Fruit fly (Drosophila melanogaster) whole organism, embryonic: ENCODE measurements around the gene Syx5.

Experiments
- Ada2b ChIP-seq: fragments of 200-800 bp; sonication (Bioruptor generic); IDR thresholded peaks from 2 replicates; pipeline ENCODE4 v1.3.6; 2022; ENCODE audit warnings: missing biosample characterization, missing genetic modification characterization
- B-H1 ChIP-seq: fragments of 200-800 bp; sonication (Bioruptor generic); IDR thresholded peaks from 3 replicates; pipeline ENCODE4 v1.3.6; 2022; ENCODE audit warnings: missing biosample characterization, missing genetic modification characterization
- B-H2 ChIP-seq: fragments of 200-800 bp; sonication (Bioruptor generic); optimal IDR thresholded peaks from 2 replicates; lab custom pipeline; 2018; ENCODE audit warnings: missing biosample characterization, mild to moderate bottlenecking, missing genetic modification characterization
- CG12071 ChIP-seq: fragments of 200-800 bp; sonication (Bioruptor generic); optimal IDR thresholded peaks from 3 replicates; lab custom pipeline; 2018; ENCODE audit warnings: missing biosample characterization, mild to moderate bottlenecking, missing genetic modification characterization
- CG12659 ChIP-seq: fragments of 200-800 bp; sonication (Bioruptor generic); optimal IDR thresholded peaks from 3 replicates; lab custom pipeline; 2017; ENCODE audit warnings: mild to moderate bottlenecking, missing biosample characterization, missing genetic modification reagents, missing genetic modification characterization
- CG12942 ChIP-seq: fragments of 200-800 bp; sonication (Bioruptor generic); optimal IDR thresholded peaks from 3 replicates; lab custom pipeline; 2016; ENCODE audit warnings: missing biosample characterization, missing genetic modification characterization
- CG15696 ChIP-seq: fragments of 200-800 bp; sonication (Bioruptor generic); optimal IDR thresholded peaks from 2 replicates; lab custom pipeline; 2019; ENCODE audit warnings: missing biosample characterization, mild to moderate bottlenecking, missing genetic modification characterization, moderate library complexity
- CG1603 ChIP-seq: fragments of 200-800 bp; sonication (Bioruptor generic); optimal IDR thresholded peaks from 2 replicates; lab custom pipeline; 2019; ENCODE audit warnings: missing biosample characterization, mild to moderate bottlenecking, missing genetic modification characterization, moderate library complexity
- CG17361 ChIP-seq: fragments of 200-800 bp; sonication (Bioruptor generic); IDR thresholded peaks from 3 replicates; pipeline ENCODE4 v1.3.6; 2022; ENCODE audit warnings: missing biosample characterization, missing genetic modification characterization
- CG2116 ChIP-seq: fragments of 200-800 bp; sonication (Bioruptor generic); optimal IDR thresholded peaks from 3 replicates; lab custom pipeline; 2018; ENCODE audit warnings: missing biosample characterization, mild to moderate bottlenecking, missing genetic modification characterization
- CG2120 ChIP-seq: fragments of 200-800 bp; sonication (Bioruptor generic); optimal IDR thresholded peaks from 3 replicates; lab custom pipeline; 2016; ENCODE audit warnings: missing biosample characterization, missing genetic modification characterization
- CG30403 ChIP-seq: fragments of 200-800 bp; sonication (Bioruptor generic); optimal IDR thresholded peaks from 3 replicates; lab custom pipeline; 2016; ENCODE audit warnings: missing biosample characterization, missing genetic modification characterization
- CG42726 ChIP-seq: fragments of 200-800 bp; sonication (Bioruptor generic); IDR thresholded peaks from 2 replicates; pipeline ENCODE4 v1.3.6; 2022; ENCODE audit warnings: missing biosample characterization, missing genetic modification characterization; ENCODE audit not compliant: partially characterized antibody
- CG4854 ChIP-seq: fragments of 200-800 bp; sonication (Bioruptor generic); optimal IDR thresholded peaks from 2 replicates; lab custom pipeline; 2016; ENCODE audit warnings: missing biosample characterization, missing genetic modification characterization, inconsistent platforms
- CG6813 ChIP-seq: fragments of 200-800 bp; sonication (Bioruptor generic); optimal IDR thresholded peaks from 2 replicates; lab custom pipeline; 2017; ENCODE audit warnings: missing biosample characterization, missing genetic modification characterization, mild to moderate bottlenecking, moderate library complexity, missing genetic modification reagents
- CG8290 ChIP-seq, 3 experiments: fragments of 200-800 bp; sonication (Bioruptor generic); optimal IDR thresholded peaks; 2 replicates each; lab custom pipeline; 2016 to 2019; ENCODE audit warnings: missing biosample characterization in 3 of 3, missing genetic modification characterization in 3 of 3, mild to moderate bottlenecking in 2 of 3, moderate library complexity in 1 of 3
- CG9876 ChIP-seq: fragments of 200-800 bp; sonication (Bioruptor generic); optimal IDR thresholded peaks from 2 replicates; lab custom pipeline; 2016; ENCODE audit warnings: missing biosample characterization, missing genetic modification characterization
- Camta ChIP-seq: fragments of 200-800 bp; sonication (Bioruptor generic); optimal IDR thresholded peaks from 2 replicates; lab custom pipeline; 2016; ENCODE audit warnings: missing biosample characterization, missing genetic modification characterization
- CrebB ChIP-seq: fragments of 200-800 bp; sonication (Bioruptor generic); optimal IDR thresholded peaks from 3 replicates; lab custom pipeline; 2018; ENCODE audit warnings: missing biosample characterization, mild to moderate bottlenecking, missing genetic modification characterization
- D19A ChIP-seq: fragments of 200-800 bp; optimal IDR thresholded peaks from 3 replicates; lab custom pipeline; 2019; ENCODE audit warnings: missing biosample characterization, mild to moderate bottlenecking, missing genetic modification characterization, moderate library complexity
- Dip3 ChIP-seq: fragments of 200-800 bp; sonication (Bioruptor generic); optimal IDR thresholded peaks from 3 replicates; lab custom pipeline; 2016; ENCODE audit warnings: missing biosample characterization, missing genetic modification characterization
- Dref ChIP-seq: fragments of 200-800 bp; sonication (Bioruptor generic); IDR thresholded peaks from 2 replicates; pipeline ENCODE4 v1.3.6; 2022; ENCODE audit warnings: missing biosample characterization, missing genetic modification characterization
- Eip74EF ChIP-seq, 2 experiments: fragments of 200-800 bp in 1 of 2; fragments of >200 bp in 1 of 2; sonication (Bioruptor generic) in 1 of 2; optimal IDR thresholded peaks; 2 replicates each; lab custom pipeline; 2017 to 2019; ENCODE audit warnings: missing biosample characterization in 2 of 2, missing genetic modification characterization in 2 of 2, mild to moderate bottlenecking in 1 of 2, moderate library complexity in 1 of 2
- Lim3 ChIP-seq: fragments of 200-800 bp; sonication (Bioruptor generic); IDR thresholded peaks from 2 replicates; pipeline ENCODE4 v1.3.6; 2022; ENCODE audit warnings: missing biosample characterization, missing genetic modification characterization
- Lpt ChIP-seq: fragments of >200 bp; optimal IDR thresholded peaks from 2 replicates; lab custom pipeline; 2018; ENCODE audit warnings: missing biosample characterization, missing genetic modification characterization
- Mrtf ChIP-seq: fragments of 200-800 bp; sonication (Bioruptor generic); IDR thresholded peaks from 3 replicates; pipeline ENCODE4 v1.3.6; 2022; ENCODE audit warnings: missing biosample characterization, missing genetic modification characterization
- Pdp1 ChIP-seq, 2 experiments: fragments of 200-800 bp; sonication (Bioruptor generic); optimal IDR thresholded peaks; 3 replicates each; lab custom pipeline; 2016; ENCODE audit warnings: missing biosample characterization in 2 of 2, missing genetic modification characterization in 2 of 2, mild to moderate bottlenecking in 1 of 2, moderate library complexity in 1 of 2
- TFAM ChIP-seq: fragments of 200-800 bp; sonication (Bioruptor generic); optimal IDR thresholded peaks from 2 replicates; lab custom pipeline; 2017; ENCODE audit warnings: missing biosample characterization, missing genetic modification characterization, inconsistent platforms
- al ChIP-seq: fragments of 200-800 bp; sonication (Bioruptor generic); IDR thresholded peaks from 2 replicates; pipeline ENCODE4 v1.3.6; 2022; ENCODE audit warnings: missing biosample characterization, missing genetic modification characterization
- aop ChIP-seq: fragments of 200-800 bp; sonication (Bioruptor generic); IDR thresholded peaks from 2 replicates; pipeline ENCODE4 v1.3.6; 2022; ENCODE audit warnings: missing biosample characterization, missing genetic modification characterization
- ato ChIP-seq: fragments of 200-800 bp; sonication (Bioruptor generic); IDR thresholded peaks from 2 replicates; pipeline ENCODE4 v1.3.6; 2022; ENCODE audit warnings: missing biosample characterization, missing genetic modification characterization; ENCODE audit not compliant: partially characterized antibody
- btn ChIP-seq: fragments of 200-800 bp; sonication (Bioruptor generic); optimal IDR thresholded peaks from 2 replicates; lab custom pipeline; 2016; ENCODE audit warnings: missing biosample characterization, missing genetic modification characterization
- cato ChIP-seq: fragments of 200-800 bp; sonication (Bioruptor generic); optimal IDR thresholded peaks from 2 replicates; lab custom pipeline; 2016; ENCODE audit warnings: missing biosample characterization, missing genetic modification characterization, borderline replicate concordance
- chn ChIP-seq: fragments of 200-800 bp; sonication (Bioruptor generic); optimal IDR thresholded peaks from 2 replicates; lab custom pipeline; 2016; ENCODE audit warnings: missing biosample characterization, missing genetic modification characterization
- dan ChIP-seq: fragments of 200-800 bp; sonication (Bioruptor generic); IDR thresholded peaks from 2 replicates; pipeline ENCODE4 v1.3.6; 2022; ENCODE audit warnings: missing biosample characterization, missing genetic modification characterization
- grau ChIP-seq: fragments of 200-800 bp; optimal IDR thresholded peaks from 3 replicates; lab custom pipeline; 2019; ENCODE audit warnings: missing biosample characterization, mild to moderate bottlenecking, missing genetic modification characterization, moderate library complexity
- hkb ChIP-seq, 2 experiments: fragments of 200-800 bp in 1 of 2; fragments of >200 bp in 1 of 2; sonication (Bioruptor generic) in 1 of 2; IDR thresholded peaks in 1 of 2; optimal IDR thresholded peaks in 1 of 2; 2 replicates each; pipeline versions ENCODE4 v1.3.6 to Lab custom; 2017 to 2022; ENCODE audit warnings: missing biosample characterization in 1 of 2, missing genetic modification characterization in 1 of 2
- kay ChIP-seq: fragments of 200-800 bp; sonication (Bioruptor generic); optimal IDR thresholded peaks from 2 replicates; lab custom pipeline; 2016; ENCODE audit warnings: missing biosample characterization, missing genetic modification characterization
- odd ChIP-seq: fragments of 200-800 bp; sonication (Bioruptor generic); optimal IDR thresholded peaks from 2 replicates; lab custom pipeline; 2017; ENCODE audit warnings: missing biosample characterization, mild to moderate bottlenecking, missing genetic modification characterization
- p53 ChIP-seq: fragments of 200-800 bp; sonication (Bioruptor generic); optimal IDR thresholded peaks from 2 replicates; lab custom pipeline; 2016; ENCODE audit warnings: missing biosample characterization, missing genetic modification characterization
- psq ChIP-seq: fragments of 200-800 bp; sonication (Bioruptor generic); optimal IDR thresholded peaks from 2 replicates; lab custom pipeline; 2017; ENCODE audit warnings: missing biosample characterization, missing genetic modification characterization
- sens ChIP-seq: fragments of 200-800 bp; sonication (Bioruptor generic); peaks from one replicate; lab custom pipeline; 2016; ENCODE audit warnings: missing biosample characterization, missing genetic modification characterization
- seq ChIP-seq: fragments of 200-800 bp; sonication (Bioruptor generic); IDR thresholded peaks from 2 replicates; pipeline ENCODE4 v1.3.6; 2022; ENCODE audit warnings: missing biosample characterization, missing genetic modification characterization
- sr ChIP-seq: fragments of 200-800 bp; sonication (Bioruptor generic); IDR thresholded peaks from 3 replicates; pipeline ENCODE4 v1.3.6; 2022; ENCODE audit warnings: missing biosample characterization, missing genetic modification characterization
- tgo ChIP-seq: fragments of 200-800 bp; sonication (Bioruptor generic); IDR thresholded peaks from 3 replicates; pipeline ENCODE4 v1.3.6; 2022; ENCODE audit warnings: missing biosample characterization, missing genetic modification characterization
- trem ChIP-seq: fragments of 200-800 bp; optimal IDR thresholded peaks from 3 replicates; lab custom pipeline; 2019; ENCODE audit warnings: missing biosample characterization, mild to moderate bottlenecking, missing genetic modification characterization, moderate library complexity
- usp ChIP-seq: fragments of >200 bp; optimal IDR thresholded peaks from 2 replicates; lab custom pipeline; 2017; ENCODE audit warnings: missing biosample characterization, missing genetic modification characterization
- wor ChIP-seq: fragments of 200-800 bp; sonication (Bioruptor generic); IDR thresholded peaks from 2 replicates; pipeline ENCODE4 v1.3.6; 2022; ENCODE audit warnings: missing biosample characterization, missing genetic modification characterization

Syx5 gene

DNA sequence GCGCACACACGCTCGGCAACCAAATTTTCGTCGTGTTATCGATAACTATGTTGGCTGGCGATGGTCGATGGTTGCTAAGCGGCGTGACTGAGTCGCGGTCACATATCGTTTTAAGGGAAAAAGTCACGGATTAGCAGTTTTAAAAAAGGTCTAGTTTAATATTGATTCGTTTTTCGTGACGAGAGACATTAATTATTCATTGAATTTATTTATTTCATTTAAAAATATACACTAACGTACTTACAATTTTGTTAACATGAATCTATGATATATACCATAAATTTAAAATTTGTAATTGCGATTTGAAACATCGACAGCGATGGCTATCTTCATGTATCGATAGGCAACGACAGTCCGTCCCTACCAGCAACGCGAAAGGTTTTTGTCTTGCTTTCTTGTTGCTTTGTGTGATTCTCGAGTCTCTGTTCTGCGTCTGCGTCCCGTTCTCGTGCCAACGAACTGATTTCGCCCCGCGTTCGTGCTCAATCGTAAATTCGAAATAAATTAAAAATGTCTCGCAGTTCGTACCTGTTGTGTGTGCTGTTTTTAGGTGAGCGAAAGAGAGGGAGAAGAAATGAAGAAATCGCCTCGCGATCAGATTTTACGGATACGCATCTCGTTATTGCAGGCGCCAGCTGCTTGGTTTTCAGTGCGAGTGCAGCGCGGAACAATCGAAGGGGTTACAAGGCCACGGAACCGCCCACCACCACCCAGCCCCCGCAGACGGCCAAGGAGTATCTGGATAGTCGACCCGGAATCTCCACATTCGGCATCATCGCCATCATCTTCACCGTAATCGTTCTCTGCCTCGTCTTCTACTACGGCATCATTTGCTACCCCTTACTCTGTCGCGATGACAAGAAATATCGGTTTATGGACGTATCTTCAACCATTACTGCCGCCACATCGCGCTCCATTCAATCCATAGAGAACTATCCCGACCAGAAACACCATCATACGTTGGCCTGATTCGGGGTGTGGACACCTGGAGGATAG, 45.7 kb downstream of the Syx5 start, which contains the start of the genes Hyls1, chif and CG4455:
Gene Hyls1, minus strand, starts transcription at position 44 of the 996 bp plus-strand sequence.
Gene chif, minus strand, starts transcription at position 44 of the 996 bp plus-strand sequence.
Gene CG4455, plus strand, starts transcription at position 350 of the 996 bp plus-strand sequence.
- TF ChIP-seq CG6813, result no peak
- no peak for TF ChIP-seq B-H1
- TF ChIP-seq Mrtf (GFP tag; lab: Robert Waterston, UW), result no peak
- no peak for TF ChIP-seq chn (GFP tag; lab: Kevin White, UChicago)
- no peak for TF ChIP-seq TFAM (GFP tag; lab: Kevin White, UChicago)
- TF ChIP-seq B-H2 (GFP tag; lab: Kevin White, UChicago), result peak; percentile 58
- peak; percentile 72 for TF ChIP-seq CG42726 (GFP tag; lab: Robert Waterston, UW)
- no peak for TF ChIP-seq kay (GFP tag; lab: Kevin White, UChicago)
- TF ChIP-seq usp (GFP tag; lab: Kevin White, UChicago), result no peak
- TF ChIP-seq CG2116, result peak; percentile 88
- TF ChIP-seq btn, result no peak
- peak; percentile 42 for TF ChIP-seq D19A (tag; lab: Kevin White, UChicago)
- peak; percentile 59; the same call in 2 of the 3 replicates for TF ChIP-seq CG17361 (GFP tag; lab: Robert Waterston, UW)
- TF ChIP-seq cato (GFP tag; lab: Kevin White, UChicago), result no peak
- TF ChIP-seq CG12942 (GFP tag; lab: Kevin White, UChicago), result peak; percentile 2
- TF ChIP-seq aop (GFP tag; lab: Robert Waterston, UW), result no peak
- peak; percentile 10; the same call in 1 of the 2 replicates for TF ChIP-seq al
- TF ChIP-seq grau (tag; lab: Kevin White, UChicago), result no peak
- peak; percentile 43 for TF ChIP-seq CG2120
- TF ChIP-seq CG1603 (tag; lab: Kevin White, UChicago), result peak; percentile 4
- peak; percentile 74 for TF ChIP-seq sens (GFP tag; lab: Kevin White, UChicago)
- no peak for TF ChIP-seq Lim3 (GFP tag; lab: Robert Waterston, UW)
- no peak for TF ChIP-seq wor (GFP tag; lab: Robert Waterston, UW)
- TF ChIP-seq hkb (optimal IDR thresholded peaks at IDR 0.05; lab: Kevin White, UChicago), result peak; percentile 82
- TF ChIP-seq hkb (GFP tag; IDR thresholded peaks at IDR 0.05; lab: Robert Waterston, UW), result no peak
- no peak for TF ChIP-seq Camta (GFP tag; lab: Kevin White, UChicago)
- TF ChIP-seq p53, result no peak
- 0 out of 3 replicates have a peak, but pooled peaks have one; percentile 16 for TF ChIP-seq tgo (GFP tag; lab: Robert Waterston, UW)
- TF ChIP-seq seq (GFP tag; lab: Robert Waterston, UW), result no peak
- TF ChIP-seq psq (GFP tag; lab: Kevin White, UChicago), result peak; percentile 39
- peak; percentile 53 for TF ChIP-seq CG30403 (GFP tag; lab: Kevin White, UChicago)
- peak; percentile 56 for TF ChIP-seq CG15696 (tag; lab: Kevin White, UChicago)
- peak in 1 of 2 experiments; percentile 7 for TF ChIP-seq Pdp1 (GFP tag; optimal IDR thresholded peaks at IDR 0.05; lab: Kevin White, UChicago)
- no peak for TF ChIP-seq CG12071 (GFP tag; lab: Kevin White, UChicago)
- no peak for TF ChIP-seq sr (GFP tag; lab: Robert Waterston, UW)
- TF ChIP-seq Dref (GFP tag; lab: Robert Waterston, UW), result peak; percentile 79
- no peak for TF ChIP-seq Ada2b (GFP tag; lab: Robert Waterston, UW)
- TF ChIP-seq CG9876 (GFP tag; lab: Kevin White, UChicago), result no peak
- no peak for TF ChIP-seq CG4854 (GFP tag; lab: Kevin White, UChicago)
- TF ChIP-seq Eip74EF (GFP tag; optimal IDR thresholded peaks at IDR 0.05; lab: Kevin White, UChicago), result no peak
- no peak for TF ChIP-seq dan (GFP tag; lab: Robert Waterston, UW)
- TF ChIP-seq trem (tag; lab: Kevin White, UChicago), result peak; percentile 81
- peak; percentile 70 for TF ChIP-seq CG12659 (GFP tag; lab: Kevin White, UChicago)
- TF ChIP-seq CrebB (tag; lab: Kevin White, UChicago), result no peak
- peak; percentile 5 for TF ChIP-seq odd (GFP tag; lab: Kevin White, UChicago)
- TF ChIP-seq Lpt (GFP tag; lab: Kevin White, UChicago), result no peak
- no peak for TF ChIP-seq CG8290 (GFP tag; optimal IDR thresholded peaks at IDR 0.05; lab: Kevin White, UChicago)
- peak; percentile 23 for TF ChIP-seq CG8290 (tag; optimal IDR thresholded peaks at IDR 0.05; lab: Kevin White, UChicago)
- peak; percentile 65; the same call in 1 of the 2 replicates for TF ChIP-seq ato
- no peak for TF ChIP-seq Dip3 (GFP tag; lab: Kevin White, UChicago)
